Fruit fly (Drosophila melanogaster): ENCODE measurements around the gene Nthl1.

DNA sequence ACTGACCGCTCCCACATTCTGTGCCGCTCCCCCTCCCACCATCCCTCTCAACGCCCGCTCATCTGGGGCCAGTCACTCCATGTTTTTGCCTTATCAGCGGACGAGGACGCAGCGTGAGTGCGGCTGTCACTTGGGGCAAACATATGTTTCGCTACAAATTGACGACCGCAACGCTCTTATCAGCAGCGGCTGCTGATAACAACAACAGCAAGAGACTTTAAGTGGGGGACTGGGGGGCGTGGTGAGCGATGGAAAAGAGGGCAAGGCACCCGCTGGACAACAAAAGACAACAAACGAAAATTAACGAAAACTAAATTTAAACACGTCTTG is 8.4 kb upstream of the Nthl1 start:
- TF ChIP-seq CG8159 (tag; optimal IDR thresholded peaks at IDR 0.05) (no peak), CG17806 (tag; optimal IDR thresholded peaks at IDR 0.05) (no peak), CG8301 (tag; optimal IDR thresholded peaks at IDR 0.05) (no peak), CG14655 (GFP tag; optimal IDR thresholded peaks at IDR 0.05) (no peak), CG32121 (GFP tag; IDR thresholded peaks at IDR 0.05) (no peak), EcR (GFP tag; optimal IDR thresholded peaks at IDR 0.05) (peak; percentile 96), gl (tag; optimal IDR thresholded peaks at IDR 0.05) (peak; percentile 29), CG34367 (tag; optimal IDR thresholded peaks at IDR 0.05) (no peak), Ets98B (GFP tag; IDR thresholded peaks at IDR 0.05) (no peak)

Data from whole organism, pupa.